Worm (Caenorhabditis elegans) whole organism, L3 larva: ENCODE results near the gene F44G3.7.

Experiments used
- ZK546.5 ChIP-seq: sonication (generic microtip); optimal IDR thresholded peaks from 2 replicates; lab custom pipeline; 2017; ENCODE audit warnings: missing biosample characterization, missing genetic modification characterization
- ceh-82 ChIP-seq: fragments of 150-350 bp; optimal IDR thresholded peaks from 2 replicates; lab custom pipeline; 2014; ENCODE audit warnings: missing biosample characterization, missing genetic modification characterization
- ceh-9 ChIP-seq: sonication (generic microtip); optimal IDR thresholded peaks from 2 replicates; lab custom pipeline; 2018; ENCODE audit warnings: missing biosample characterization, missing genetic modification characterization
- hmg-11 ChIP-seq: sonication (generic microtip); optimal IDR thresholded peaks from 2 replicates; lab custom pipeline; 2016; ENCODE audit warnings: missing genetic modification characterization, missing compliant biosample characterization
- nfya-1 ChIP-seq: sonication (generic microtip); optimal IDR thresholded peaks from 2 replicates; lab custom pipeline; 2017; ENCODE audit warnings: missing genetic modification characterization, mild to moderate bottlenecking, missing compliant biosample characterization, antibody characterized with exemption, moderate library complexity; ENCODE audit not compliant: insufficient read depth
- nhr-11 ChIP-seq: fragments of 150-350 bp; optimal IDR thresholded peaks from 2 replicates; lab custom pipeline; 2014; ENCODE audit warnings: missing biosample characterization, missing genetic modification characterization

- TF ChIP-seq hmg-11 (tag; lab: Kevin White, UChicago) (no peak), nfya-1 (tag; lab: Kevin White, UChicago) (no peak), ceh-9 (tag; lab: Kevin White, UChicago) (no peak), ZK546.5 (tag; lab: Kevin White, UChicago) (no peak), ceh-82 (tag; lab: Kevin White, UChicago) (no peak), nhr-11 (tag; lab: Kevin White, UChicago) (no peak)
Measured at ce11 chrV:16114237-16114636, 22.7 kb downstream of the F44G3.7 start, which contains the start of gene srxa-16.
